Worm (Caenorhabditis elegans): ENCODE data around the gene chil-23.

chil-23 gene

DNA sequence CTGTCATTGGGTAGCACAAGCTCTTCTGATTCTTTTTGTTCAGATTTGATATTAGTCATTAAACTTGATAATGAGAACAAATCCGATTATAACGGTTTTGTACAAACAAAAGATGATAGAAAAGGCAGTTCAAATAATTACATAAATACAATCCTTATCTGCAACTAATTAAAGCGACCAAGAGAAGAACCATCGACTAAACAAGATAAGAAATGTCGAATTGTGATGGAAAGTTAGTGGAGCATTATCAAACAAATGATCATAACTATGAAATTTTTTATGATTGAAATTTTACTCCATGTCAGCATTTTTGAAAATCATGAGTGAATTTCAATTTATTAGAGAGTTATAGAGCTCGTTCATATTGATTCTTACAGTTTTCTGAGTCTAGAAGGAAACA, at the start of gene chil-23:
Gene chil-23 (minus strand): TSS at position 198 of the 400 bp plus-strand sequence.
- no peak for TF ChIP-seq hlh-30 (tag; optimal IDR thresholded peaks at IDR 0.05; ENCODE audit: insufficient read depth)
- peak; percentile 82 for TF ChIP-seq elt-2 (tag; optimal IDR thresholded peaks at IDR 0.05)

- no peak for TF ChIP-seq T23F11.4 (GFP tag; optimal IDR thresholded peaks at IDR 0.05)
Measured at ce11 chrII:9516836-9517235, 48.4 kb upstream of the chil-23 start, which contains the start of gene gcy-1. Gene gcy-1, minus strand, starts transcription at chrII:9516936.

DNA sequence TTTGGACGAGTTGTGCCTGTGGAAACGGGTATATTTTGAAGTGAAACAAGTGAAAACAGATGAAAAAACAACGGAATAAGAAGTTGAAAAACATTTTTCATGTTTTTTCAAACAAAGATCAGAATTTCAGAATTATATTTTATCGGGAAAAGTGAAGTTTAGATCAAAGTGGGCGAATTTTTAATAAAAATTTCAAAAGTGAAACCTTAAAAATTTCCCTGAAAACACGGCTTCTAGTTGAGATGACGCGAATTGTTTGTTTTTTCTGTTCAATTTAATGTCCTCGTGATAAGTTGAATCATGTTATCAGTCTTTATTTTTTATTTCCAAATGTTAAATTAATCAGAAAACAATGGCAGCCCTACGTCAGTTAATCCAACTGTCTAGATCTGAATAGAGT, 38.8 kb upstream of the chil-23 start, which contains the start of gene gcy-3:
Gene gcy-3 (minus strand): TSS at position 101 of the 400 bp plus-strand sequence.
- no peak for TF ChIP-seq Y22D7AL.16 (tag; optimal IDR thresholded peaks at IDR 0.05)
- TF ChIP-seq C08G9.2 (tag; optimal IDR thresholded peaks at IDR 0.05): no peak
- no peak for TF ChIP-seq hlh-13 (GFP tag; optimal IDR thresholded peaks at IDR 0.05)
- no peak for TF ChIP-seq ceh-31 (tag; optimal IDR thresholded peaks at IDR 0.05)
- no peak for TF ChIP-seq ceh-6 (GFP tag; optimal IDR thresholded peaks at IDR 0.05)
- TF ChIP-seq sox-4 (tag; optimal IDR thresholded peaks at IDR 0.05): no peak
- TF ChIP-seq unc-3 (GFP tag; conservative IDR thresholded peaks at IDR 0.05): no peak
- TF ChIP-seq unc-3 (tag; optimal IDR thresholded peaks at IDR 0.05): no peak
- no peak for TF ChIP-seq elt-2 (tag; optimal IDR thresholded peaks at IDR 0.05)
- no peak for TF ChIP-seq hlh-30 (tag; optimal IDR thresholded peaks at IDR 0.05; ENCODE audit: insufficient read depth)
- no peak for TF ChIP-seq lin-11 (tag; optimal IDR thresholded peaks at IDR 0.05)
- no peak for TF ChIP-seq ceh-9 (tag; optimal IDR thresholded peaks at IDR 0.05)
- TF ChIP-seq pha-2 (tag; optimal IDR thresholded peaks at IDR 0.05): no peak
- no peak for TF ChIP-seq hlh-8 (tag; optimal IDR thresholded peaks at IDR 0.05)
- TF ChIP-seq eyg-1 (tag; optimal IDR thresholded peaks at IDR 0.05): no peak
- TF ChIP-seq ceh-19 (GFP tag; optimal IDR thresholded peaks at IDR 0.05): no peak
- TF ChIP-seq fax-1 (tag; optimal IDR thresholded peaks at IDR 0.05): no peak

ce11 chrII:9501955-9502354, 33.5 kb upstream of the chil-23 start:
- TF ChIP-seq pros-1 (tag; optimal IDR thresholded peaks at IDR 0.05) (no peak), mec-3 (tag; optimal IDR thresholded peaks at IDR 0.05; ENCODE audit: borderline replicate concordance) (no peak), unc-86 (tag; optimal IDR thresholded peaks at IDR 0.05) (no peak), pha-4 (tag; optimal IDR thresholded peaks at IDR 0.05) (no peak), rnt-1 (tag; optimal IDR thresholded peaks at IDR 0.05) (no peak), ets-4 (tag; optimal IDR thresholded peaks at IDR 0.05) (no peak), dve-1 (tag; optimal IDR thresholded peaks at IDR 0.05) (no peak), unc-42 (tag; optimal IDR thresholded peaks at IDR 0.05) (no peak), ceh-6 (GFP tag; optimal IDR thresholded peaks at IDR 0.05) (no peak), ceh-14 (tag; optimal IDR thresholded peaks at IDR 0.05) (no peak), hlh-15 (tag; optimal IDR thresholded peaks at IDR 0.05) (no peak), ceh-2 (tag; optimal IDR thresholded peaks at IDR 0.05) (no peak), ceh-9 (tag; optimal IDR thresholded peaks at IDR 0.05) (no peak), ref-2 (tag; optimal IDR thresholded peaks at IDR 0.05) (no peak), nhr-232 (tag; optimal IDR thresholded peaks at IDR 0.05) (no peak), elt-2 (tag; optimal IDR thresholded peaks at IDR 0.05) (no peak), fax-1 (tag; optimal IDR thresholded peaks at IDR 0.05) (no peak), gmeb-2 (tag; optimal IDR thresholded peaks at IDR 0.05) (no peak), C38D4.7 (GFP tag; optimal IDR thresholded peaks at IDR 0.05) (no peak)

DNA sequence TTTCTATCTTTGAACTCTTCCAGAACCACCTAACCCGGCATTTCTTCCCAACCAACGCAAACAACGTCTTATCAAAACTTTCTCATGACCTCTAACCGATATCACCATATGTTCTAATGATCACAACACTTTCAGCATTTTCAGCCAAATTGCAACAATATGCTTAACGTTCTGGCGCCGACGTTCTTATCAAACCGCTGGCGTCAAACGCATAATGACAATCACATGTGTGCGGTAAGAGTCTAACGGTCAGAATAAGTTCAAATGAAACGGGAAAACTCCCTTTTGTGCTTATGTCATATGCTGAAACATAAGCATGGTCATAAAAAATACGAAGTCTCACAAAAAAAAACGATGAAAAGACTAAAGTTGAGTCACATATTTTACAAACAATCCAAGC, 32.5 kb upstream of the chil-23 start:
- no peak for TF ChIP-seq C38D4.7 (GFP tag; optimal IDR thresholded peaks at IDR 0.05)
- peak; percentile 50 for TF ChIP-seq elt-2 (tag; optimal IDR thresholded peaks at IDR 0.05)

ce11 chrII:9498589-9498988, 30.2 kb upstream of the chil-23 start:
- no peak for TF ChIP-seq pax-1 (tag; optimal IDR thresholded peaks at IDR 0.05)
- no peak for TF ChIP-seq sox-4 (tag; optimal IDR thresholded peaks at IDR 0.05)
- TF ChIP-seq pha-4 (tag; optimal IDR thresholded peaks at IDR 0.05): no peak
- no peak for TF ChIP-seq pha-2 (tag; optimal IDR thresholded peaks at IDR 0.05)
- TF ChIP-seq elt-2 (tag; optimal IDR thresholded peaks at IDR 0.05): peak; percentile 4
- no peak for TF ChIP-seq sox-2 (GFP tag; IDR thresholded peaks at IDR 0.05)
- TF ChIP-seq odd-2 (tag; optimal IDR thresholded peaks at IDR 0.05): no peak
- TF ChIP-seq ceh-2 (tag; optimal IDR thresholded peaks at IDR 0.05): no peak
- no peak for TF ChIP-seq C38D4.7 (GFP tag; optimal IDR thresholded peaks at IDR 0.05)
- TF ChIP-seq unc-42 (tag; optimal IDR thresholded peaks at IDR 0.05): peak; percentile 29
- TF ChIP-seq hlh-15 (tag; optimal IDR thresholded peaks at IDR 0.05): no peak
